Worm (Caenorhabditis elegans) whole organism, early embryonic: ENCODE data around the gene nhr-180.

ENCODE experiments used
- B0310.2 ChIP-seq: sonication (generic microtip); optimal IDR thresholded peaks from 2 replicates; lab custom pipeline; 2016; ENCODE audit warnings: mild to moderate bottlenecking, missing genetic modification characterization, missing compliant biosample characterization
- F13C5.2 ChIP-seq: sonication (generic microtip); optimal IDR thresholded peaks from 2 replicates; lab custom pipeline; 2017; ENCODE audit warnings: mild to moderate bottlenecking, missing genetic modification characterization, inconsistent platforms, missing compliant biosample characterization
- aly-1 ChIP-seq: sonication (generic microtip); optimal IDR thresholded peaks from 2 replicates; lab custom pipeline; 2016; ENCODE audit warnings: missing genetic modification characterization, missing compliant biosample characterization
- ama-1 ChIP-seq: fragments of 150-350 bp; optimal IDR thresholded peaks from 2 replicates; lab custom pipeline; 2014
- ceh-13 ChIP-seq: fragments of 200-800 bp; sonication (Bioruptor generic); optimal IDR thresholded peaks from 2 replicates; lab custom pipeline; 2018; ENCODE audit warnings: mild to moderate bottlenecking, missing genetic modification characterization, missing compliant biosample characterization
- ceh-36 ChIP-seq: sonication (generic microtip); optimal IDR thresholded peaks from 2 replicates; lab custom pipeline; 2016; ENCODE audit warnings: missing genetic modification characterization, inconsistent platforms, missing compliant biosample characterization
- ets-7 ChIP-seq: sonication (generic microtip); optimal IDR thresholded peaks from 2 replicates; lab custom pipeline; 2016; ENCODE audit warnings: missing genotype, missing genetic modification characterization, missing compliant biosample characterization
- flt-1 ChIP-seq: fragments of 200-800 bp; sonication (Bioruptor generic); IDR thresholded peaks from 2 replicates; pipeline ENCODE4 v1.3.6; 2022; ENCODE audit warnings: missing genetic modification characterization, missing compliant biosample characterization
- hmbx-1 ChIP-seq: sonication (generic microtip); optimal IDR thresholded peaks from 2 replicates; lab custom pipeline; 2016; ENCODE audit warnings: mild to moderate bottlenecking, missing genetic modification characterization, missing compliant biosample characterization
- hmg-4 ChIP-seq: fragments of 200-800 bp; sonication (Bioruptor generic); optimal IDR thresholded peaks from 2 replicates; lab custom pipeline; 2018; ENCODE audit warnings: mild to moderate bottlenecking, missing genetic modification characterization, missing compliant biosample characterization
- hnd-1 ChIP-seq: sonication (generic microtip); optimal IDR thresholded peaks from 2 replicates; lab custom pipeline; 2016; ENCODE audit warnings: missing genetic modification characterization, missing compliant biosample characterization
- pes-1 ChIP-seq: fragments of 200-800 bp; sonication (Bioruptor generic); IDR thresholded peaks from 2 replicates; pipeline ENCODE4 v1.3.6; 2022; ENCODE audit warnings: missing genetic modification reagents, missing genetic modification characterization, missing compliant biosample characterization
- scrt-1 ChIP-seq: fragments of 200-800 bp; sonication (Bioruptor generic); IDR thresholded peaks from 2 replicates; pipeline ENCODE4 v1.3.6; 2022; ENCODE audit warnings: missing genetic modification characterization, missing compliant biosample characterization
- sea-1 ChIP-seq: fragments of 200-800 bp; sonication (Bioruptor generic); conservative IDR thresholded peaks from 2 replicates; pipeline ENCODE4 v1.3.6; 2022; ENCODE audit warnings: missing genetic modification characterization, missing compliant biosample characterization
- tbx-11 ChIP-seq: fragments of 200-800 bp; sonication (Bioruptor generic); IDR thresholded peaks from 2 replicates; pipeline ENCODE4 v1.3.6; 2022; ENCODE audit warnings: missing genetic modification characterization, missing compliant biosample characterization
- tbx-37 ChIP-seq: fragments of 200-800 bp; sonication (Bioruptor generic); conservative IDR thresholded peaks from 2 replicates; pipeline ENCODE4 v1.3.6; 2022; ENCODE audit warnings: missing genetic modification reagents, missing genetic modification characterization, missing compliant biosample characterization
- tra-4 ChIP-seq: sonication (generic microtip); optimal IDR thresholded peaks from 2 replicates; lab custom pipeline; 2017; ENCODE audit warnings: missing genetic modification characterization, missing compliant biosample characterization

Gene nhr-180

ce11 chrV:667459-667858 lies at the start of gene nhr-180:
TSS of gene nhr-180 (minus strand) at chrV:667510.
- TF ChIP-seq ceh-36 (tag; lab: Kevin White, UChicago) (no peak), F13C5.2 (tag; lab: Kevin White, UChicago) (no peak), flt-1 (GFP tag; lab: Robert Waterston, UW) (no peak), B0310.2 (tag; lab: Kevin White, UChicago) (no peak), pes-1 (no peak), tbx-37 (GFP tag; lab: Robert Waterston, UW) (no peak), tbx-11 (GFP tag; lab: Robert Waterston, UW) (no peak)

ce11 chrV:712882-713281 lies 45.6 kb upstream of the nhr-180 start, which contains the start of gene cyp-33C11:
TSS of gene cyp-33C11 (minus strand) at chrV:712982.
- TF ChIP-seq ceh-36 (tag; lab: Kevin White, UChicago) (no peak), tbx-11 (GFP tag; lab: Robert Waterston, UW) (no peak), B0310.2 (tag; lab: Kevin White, UChicago) (no peak), flt-1 (GFP tag; lab: Robert Waterston, UW) (no peak), tbx-37 (GFP tag; lab: Robert Waterston, UW) (no peak), sea-1 (GFP tag; lab: Robert Waterston, UW) (no peak), hnd-1 (tag; lab: Kevin White, UChicago) (no peak), F13C5.2 (tag; lab: Kevin White, UChicago) (no peak), hmg-4 (GFP tag; lab: Kevin White, UChicago) (no peak), ama-1 (lab: Kevin White, UChicago) (no peak), scrt-1 (no peak)

ce11 chrV:708808-709207 lies 41.5 kb upstream of the nhr-180 start, which contains the start of gene srbc-39:
TSS of gene srbc-39 (plus strand) at chrV:709108.
- TF ChIP-seq scrt-1 (no peak), tbx-11 (GFP tag; lab: Robert Waterston, UW) (no peak), ets-7 (tag; lab: Kevin White, UChicago) (no peak), hmbx-1 (tag; lab: Kevin White, UChicago) (no peak), pes-1 (no peak), flt-1 (GFP tag; lab: Robert Waterston, UW) (no peak), tra-4 (tag; lab: Kevin White, UChicago) (no peak), B0310.2 (tag; lab: Kevin White, UChicago) (no peak), aly-1 (tag; lab: Kevin White, UChicago) (no peak), hnd-1 (tag; lab: Kevin White, UChicago) (no peak), F13C5.2 (tag; lab: Kevin White, UChicago) (no peak), ama-1 (lab: Kevin White, UChicago) (no peak), tbx-37 (GFP tag; lab: Robert Waterston, UW) (no peak), ceh-13 (GFP tag; lab: Kevin White, UChicago) (no peak), hmg-4 (GFP tag; lab: Kevin White, UChicago) (no peak), ceh-36 (tag; lab: Kevin White, UChicago) (no peak), sea-1 (GFP tag; lab: Robert Waterston, UW) (no peak)

DNA sequence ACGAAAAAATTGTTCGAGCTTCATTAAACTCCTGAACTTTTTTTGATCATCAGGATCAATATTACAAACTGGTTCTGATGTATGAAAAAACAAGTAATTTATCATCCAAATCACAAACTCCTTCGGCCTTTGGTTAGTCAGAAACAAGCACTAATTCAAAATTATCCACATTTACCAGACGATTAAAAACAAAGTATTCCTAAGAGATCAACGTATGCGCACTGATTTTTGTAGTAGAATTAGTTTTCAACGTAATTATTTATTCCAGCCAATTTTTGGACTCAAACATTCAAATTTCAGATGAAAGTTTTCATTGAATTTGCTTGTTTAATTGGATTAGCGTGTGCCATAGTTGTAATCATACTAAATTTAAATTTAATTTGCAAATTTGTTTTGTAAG lies 39.6 kb upstream of the nhr-180 start, which contains the start of gene srbc-38:
Gene srbc-38 (plus strand): TSS at position 301 of the 400 bp plus-strand sequence.
- TF ChIP-seq tbx-11 (GFP tag; lab: Robert Waterston, UW) (no peak), pes-1 (no peak), hmg-4 (GFP tag; lab: Kevin White, UChicago) (no peak), ceh-13 (GFP tag; lab: Kevin White, UChicago) (no peak), tra-4 (tag; lab: Kevin White, UChicago) (no peak), B0310.2 (tag; lab: Kevin White, UChicago) (no peak), ama-1 (lab: Kevin White, UChicago) (no peak), scrt-1 (no peak), hmbx-1 (tag; lab: Kevin White, UChicago) (no peak), ets-7 (tag; lab: Kevin White, UChicago) (no peak), flt-1 (GFP tag; lab: Robert Waterston, UW) (no peak), ceh-36 (tag; lab: Kevin White, UChicago) (no peak), hnd-1 (tag; lab: Kevin White, UChicago) (no peak), F13C5.2 (tag; lab: Kevin White, UChicago) (no peak), aly-1 (tag; lab: Kevin White, UChicago) (no peak), tbx-37 (GFP tag; lab: Robert Waterston, UW) (no peak)

DNA sequence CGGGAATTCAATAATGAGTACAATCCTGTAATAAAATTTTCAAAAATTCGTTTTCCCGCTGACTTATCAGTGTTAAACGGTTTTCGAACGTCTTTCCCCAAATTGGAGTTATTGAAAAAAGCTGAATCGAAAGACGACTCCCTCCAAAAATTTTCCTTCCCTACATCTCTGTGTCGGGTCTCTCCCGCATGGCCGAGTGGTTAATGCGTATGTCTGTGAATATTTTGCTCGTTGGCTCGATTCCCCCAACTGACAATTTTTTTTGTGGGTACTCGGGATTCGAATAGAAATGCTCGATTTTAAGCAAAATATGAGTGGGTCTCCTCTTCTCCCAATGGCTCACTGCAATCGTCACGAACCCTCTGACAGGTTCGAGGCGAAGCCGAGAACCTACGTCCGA lies 39.1 kb upstream of the nhr-180 start:
- 0 out of 2 replicates have a peak, but pooled peaks have one; percentile 4 for TF ChIP-seq tbx-37 (GFP tag; lab: Robert Waterston, UW)
- TF ChIP-seq scrt-1 = peak; percentile 68; the same call in 1 of the 2 replicates
- peak; percentile 78 for TF ChIP-seq pes-1
- peak; percentile 27; the same call in 1 of the 2 replicates for TF ChIP-seq tbx-11 (GFP tag; lab: Robert Waterston, UW)
- TF ChIP-seq flt-1 (GFP tag; lab: Robert Waterston, UW) = peak; percentile 37; the same call in 1 of the 2 replicates

ce11 chrV:702260-702659 lies 35.0 kb upstream of the nhr-180 start, which contains the start of gene srbc-37:
TSS of gene srbc-37 (plus strand) at chrV:702560.
- TF ChIP-seq flt-1 (GFP tag; lab: Robert Waterston, UW) = no peak
- no peak for TF ChIP-seq scrt-1
- no peak for TF ChIP-seq B0310.2 (tag; lab: Kevin White, UChicago)
- no peak for TF ChIP-seq tbx-37 (GFP tag; lab: Robert Waterston, UW)
- TF ChIP-seq hmbx-1 (tag; lab: Kevin White, UChicago) = no peak
- TF ChIP-seq pes-1 = no peak
- no peak for TF ChIP-seq hnd-1 (tag; lab: Kevin White, UChicago)
- TF ChIP-seq ets-7 (tag; lab: Kevin White, UChicago) = no peak

DNA sequence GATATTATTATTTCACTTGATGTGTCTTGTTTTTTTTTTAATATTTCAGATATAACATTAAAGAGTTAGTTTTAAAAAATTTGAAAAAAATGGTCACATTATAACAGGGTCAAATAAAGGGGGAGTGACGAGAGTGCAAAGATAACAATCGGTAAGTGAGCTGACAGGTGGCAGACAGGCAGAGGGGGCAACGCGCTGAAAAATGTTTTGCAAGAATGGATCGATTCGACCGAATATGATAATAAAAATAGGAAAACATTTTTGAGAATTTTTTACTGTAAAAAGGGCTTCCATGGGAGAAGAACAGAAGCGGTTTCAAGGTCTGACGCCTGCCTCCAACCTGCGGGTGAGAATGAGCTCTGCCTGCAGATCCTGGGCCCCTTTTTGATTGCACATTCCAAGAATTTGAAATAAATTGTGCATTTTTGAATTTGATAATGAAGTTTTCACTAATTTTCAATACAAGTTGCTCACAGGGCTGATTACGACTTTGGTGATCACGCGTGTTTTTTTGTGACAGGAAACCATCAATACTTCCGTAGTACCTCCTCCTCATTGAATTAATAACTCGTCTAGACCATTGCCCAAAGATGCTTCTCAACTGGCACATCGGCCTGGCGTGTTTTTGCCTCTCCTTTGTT lies 32.3 kb upstream of the nhr-180 start, which contains the start of the genes ugt-29 and srx-5:
Gene ugt-29 (minus strand): TSS at position 101 of the 641 bp plus-strand sequence.
Gene srx-5 (plus strand): TSS at position 591 of the 641 bp plus-strand sequence.
- TF ChIP-seq ama-1 (lab: Kevin White, UChicago) = no peak
- TF ChIP-seq sea-1 (GFP tag; lab: Robert Waterston, UW) = no peak
- no peak for TF ChIP-seq aly-1 (tag; lab: Kevin White, UChicago)
- no peak for TF ChIP-seq ceh-13 (GFP tag; lab: Kevin White, UChicago)
- no peak for TF ChIP-seq B0310.2 (tag; lab: Kevin White, UChicago)
- no peak for TF ChIP-seq tbx-37 (GFP tag; lab: Robert Waterston, UW)
- TF ChIP-seq ets-7 (tag; lab: Kevin White, UChicago) = no peak
